Worm (Caenorhabditis elegans): ENCODE measurements around the gene ubl-1.

DNA sequence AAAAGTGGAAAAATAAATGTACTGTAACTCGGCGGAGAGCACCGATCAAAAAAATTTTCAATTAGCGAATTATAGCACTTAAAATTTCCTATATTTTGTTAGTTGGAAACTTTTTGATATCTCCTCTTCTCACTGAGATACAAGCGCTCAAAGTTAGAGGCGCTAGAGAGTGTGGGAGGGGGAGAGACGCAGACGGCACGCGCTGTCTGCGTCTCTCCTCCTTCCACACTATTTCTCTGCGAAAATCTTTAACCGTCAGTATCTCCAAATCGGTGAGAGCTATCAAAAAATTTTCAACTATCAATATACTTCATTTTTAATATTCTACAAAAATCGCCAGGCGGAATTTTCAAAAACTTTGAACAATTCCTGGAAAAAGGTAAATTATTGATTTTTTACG, 1.3 kb upstream of the ubl-1 start:
- TF ChIP-seq ama-1 (optimal IDR thresholded peaks at IDR 0.05) = no peak
- TF ChIP-seq lin-13 (GFP tag; optimal IDR thresholded peaks at IDR 0.05) = no peak
- no peak for TF ChIP-seq php-3 (GFP tag; IDR thresholded peaks at IDR 0.05)
- no peak for TF ChIP-seq nhr-237 (tag; optimal IDR thresholded peaks at IDR 0.05)
- no peak for TF ChIP-seq lin-39 (tag; optimal IDR thresholded peaks at IDR 0.05)
- TF ChIP-seq madf-5 (GFP tag; IDR thresholded peaks at IDR 0.05) = no peak
- TF ChIP-seq F44E2.7 (GFP tag; IDR thresholded peaks at IDR 0.05) = no peak
- no peak for TF ChIP-seq hlh-30 (tag; optimal IDR thresholded peaks at IDR 0.05; ENCODE audit: insufficient read depth)
- TF ChIP-seq snpc-4 (tag; optimal IDR thresholded peaks at IDR 0.05) = no peak
- TF ChIP-seq lsy-2 (tag; optimal IDR thresholded peaks at IDR 0.05) = no peak
- no peak for TF ChIP-seq unc-39 (tag; optimal IDR thresholded peaks at IDR 0.05)
- TF ChIP-seq pha-4 (GFP tag; IDR thresholded peaks at IDR 0.05) = no peak
- TF ChIP-seq pha-4 (tag; optimal IDR thresholded peaks at IDR 0.05) = no peak
- no peak for TF ChIP-seq tra-1 (GFP tag; IDR thresholded peaks at IDR 0.05)

All from whole organism, L4 larva.